Fruit fly (Drosophila melanogaster) Kc167 (cell line): ENCODE data around the gene Vti1b.

Experiments
- Sin3A ChIP-seq: fragments of >200 bp; optimal IDR thresholded peaks from 2 replicates; lab custom pipeline; 2018; ENCODE audit warnings: missing external identifiers
- h ChIP-seq: fragments of >200 bp; optimal IDR thresholded peaks from 3 replicates; lab custom pipeline; 2018; ENCODE audit warnings: missing external identifiers

dm6 chr3R:18394876-18395275, 1.9 kb upstream of the Vti1b start:
- TF ChIP-seq h (lab: Kevin White, UChicago) (no peak), Sin3A (lab: Kevin White, UChicago) (no peak)
